Worm (Caenorhabditis elegans) whole organism, L1 larva: ENCODE measurements around the gene Y50E8A.1.

Source experiments
- C04F5.9 ChIP-seq: sonication (generic microtip); optimal IDR thresholded peaks from 2 replicates; lab custom pipeline; 2016; ENCODE audit warnings: missing genetic modification characterization, missing compliant biosample characterization
- F16B12.6 ChIP-seq: fragments of 150-350 bp; optimal IDR thresholded peaks from 2 replicates; lab custom pipeline; 2014; ENCODE audit warnings: missing biosample characterization, missing genetic modification characterization
- alr-1 ChIP-seq: fragments of 200-800 bp; sonication (Bioruptor generic); optimal IDR thresholded peaks from 2 replicates; lab custom pipeline; 2018; ENCODE audit warnings: borderline replicate concordance, mild to moderate bottlenecking, missing genetic modification characterization, missing compliant biosample characterization
- aly-2 ChIP-seq: fragments of 150-350 bp; optimal IDR thresholded peaks from 2 replicates; lab custom pipeline; 2014; ENCODE audit warnings: missing biosample characterization, missing genetic modification characterization
- ama-1 ChIP-seq: fragments of 150-350 bp; optimal IDR thresholded peaks from 2 replicates; lab custom pipeline; 2014
- ceh-8 ChIP-seq: fragments of 200-800 bp; sonication (Bioruptor generic); optimal IDR thresholded peaks from 2 replicates; lab custom pipeline; 2018; ENCODE audit warnings: mild to moderate bottlenecking, missing genetic modification characterization, moderate library complexity, missing compliant biosample characterization
- ceh-88 ChIP-seq: fragments of 200-800 bp; sonication (Bioruptor generic); IDR thresholded peaks from 2 replicates; pipeline ENCODE4 v1.3.6; 2022; ENCODE audit warnings: missing genetic modification characterization, missing compliant biosample characterization
- efl-3 ChIP-seq: fragments of 200-800 bp; sonication (Bioruptor generic); optimal IDR thresholded peaks from 2 replicates; lab custom pipeline; 2018; ENCODE audit warnings: mild to moderate bottlenecking, missing genetic modification characterization, missing compliant biosample characterization
- egl-27 ChIP-seq, 2 experiments: fragments of 150-350 bp in 1 of 2; sonication (generic microtip); optimal IDR thresholded peaks; 3 replicates each; lab custom pipeline; 2017 to 2018; ENCODE audit warnings: missing biosample characterization in 2 of 2, missing genetic modification characterization in 2 of 2, missing genetic modification reagents in 2 of 2
- elt-3 ChIP-seq, 6 experiments: fragments of 150-350 bp in 1 of 6; sonication (generic microtip); optimal IDR thresholded peaks; 2 replicates each; lab custom pipeline; 2017 to 2018; ENCODE audit warnings: missing biosample characterization in 6 of 6, missing genetic modification characterization in 6 of 6, inconsistent platforms in 1 of 6
- hpl-2 ChIP-seq: fragments of 150-350 bp; optimal IDR thresholded peaks from 2 replicates; lab custom pipeline; 2014; ENCODE audit warnings: missing biosample characterization, missing genetic modification reagents, missing genetic modification characterization
- irx-1 ChIP-seq: sonication (generic microtip); optimal IDR thresholded peaks from 2 replicates; lab custom pipeline; 2016; ENCODE audit warnings: missing genetic modification characterization, missing compliant biosample characterization
- jun-1 ChIP-seq: fragments of 150-350 bp; optimal IDR thresholded peaks from 2 replicates; lab custom pipeline; 2014; ENCODE audit warnings: missing biosample characterization, missing genetic modification reagents, missing genetic modification characterization
- lin-13 ChIP-seq: fragments of 150-350 bp; optimal IDR thresholded peaks from 2 replicates; lab custom pipeline; 2014; ENCODE audit warnings: missing biosample characterization, missing genetic modification reagents, missing genetic modification characterization
- lin-14 ChIP-seq: fragments of 200-800 bp; sonication (Bioruptor generic); optimal IDR thresholded peaks from 2 replicates; lab custom pipeline; 2018; ENCODE audit warnings: mild to moderate bottlenecking, missing genetic modification characterization, moderate library complexity, missing compliant biosample characterization
- lin-15B ChIP-seq: fragments of 150-350 bp; sonication (generic microtip); optimal IDR thresholded peaks from 3 replicates; lab custom pipeline; 2014; ENCODE audit warnings: missing biosample characterization, missing genetic modification characterization
- lin-35 ChIP-seq, 2 experiments: fragments of 150-350 bp; optimal IDR thresholded peaks; 2 replicates each; lab custom pipeline; 2014; ENCODE audit warnings: missing biosample characterization in 2 of 2, missing genetic modification characterization in 2 of 2, missing genetic modification reagents in 2 of 2
- lsy-2 ChIP-seq, 2 experiments: fragments of 150-350 bp; optimal IDR thresholded peaks; 2 replicates each; lab custom pipeline; 2014; ENCODE audit warnings: missing biosample characterization in 2 of 2, missing genetic modification characterization in 2 of 2
- mab-9 ChIP-seq: fragments of 200-800 bp; sonication (Bioruptor generic); IDR thresholded peaks from 2 replicates; pipeline ENCODE4 v1.3.6; 2022; ENCODE audit warnings: missing genetic modification reagents, missing genetic modification characterization, missing compliant biosample characterization
- mef-2 ChIP-seq: fragments of 150-350 bp; optimal IDR thresholded peaks from 2 replicates; lab custom pipeline; 2014; ENCODE audit warnings: missing biosample characterization, missing genetic modification characterization
- nhr-28 ChIP-seq: fragments of 150-350 bp; optimal IDR thresholded peaks from 2 replicates; lab custom pipeline; 2014; ENCODE audit warnings: missing biosample characterization, missing genetic modification characterization
- nhr-71 ChIP-seq: sonication (generic microtip); optimal IDR thresholded peaks from 2 replicates; lab custom pipeline; 2016; ENCODE audit warnings: mild to moderate bottlenecking, missing genetic modification characterization, moderate library complexity, missing compliant biosample characterization
- nhr-90 ChIP-seq: sonication (generic microtip); optimal IDR thresholded peaks from 2 replicates; lab custom pipeline; 2016; ENCODE audit warnings: mild to moderate bottlenecking, missing genetic modification characterization, missing compliant biosample characterization; ENCODE audit not compliant: poor library complexity
- pax-3 ChIP-seq: fragments of 200-800 bp; sonication (Bioruptor generic); optimal IDR thresholded peaks from 2 replicates; lab custom pipeline; 2018; ENCODE audit warnings: mild to moderate bottlenecking, missing genetic modification characterization, moderate library complexity, missing compliant biosample characterization
- rnt-1 ChIP-seq: sonication (generic microtip); optimal IDR thresholded peaks from 2 replicates; lab custom pipeline; 2016; ENCODE audit warnings: mild to moderate bottlenecking, missing genetic modification characterization, moderate library complexity, missing compliant biosample characterization
- snpc-4 ChIP-seq: fragments of 150-350 bp; optimal IDR thresholded peaks from 2 replicates; lab custom pipeline; 2014; ENCODE audit warnings: missing biosample characterization, missing genetic modification characterization
- tbx-2 ChIP-seq: sonication (generic microtip); optimal IDR thresholded peaks from 2 replicates; lab custom pipeline; 2016; ENCODE audit warnings: missing genetic modification characterization, missing compliant biosample characterization
- tlp-1 ChIP-seq: fragments of 150-350 bp; optimal IDR thresholded peaks from 2 replicates; lab custom pipeline; 2014; ENCODE audit warnings: missing biosample characterization, missing genetic modification characterization
- unc-130 ChIP-seq: fragments of 150-350 bp; optimal IDR thresholded peaks from 2 replicates; lab custom pipeline; 2017; ENCODE audit warnings: missing biosample characterization, missing genetic modification characterization, inconsistent platforms
- unc-86 ChIP-seq: sonication (generic microtip); optimal IDR thresholded peaks from 2 replicates; lab custom pipeline; 2016; ENCODE audit warnings: missing genetic modification characterization, missing compliant biosample characterization
- vab-15 ChIP-seq: sonication (generic microtip); optimal IDR thresholded peaks from 2 replicates; lab custom pipeline; 2017; ENCODE audit warnings: missing genotype, mild to moderate bottlenecking, missing genetic modification characterization, missing compliant biosample characterization
- zip-4 ChIP-seq: fragments of 200-800 bp; sonication (Bioruptor generic); optimal IDR thresholded peaks from 2 replicates; lab custom pipeline; 2018; ENCODE audit warnings: mild to moderate bottlenecking, missing genetic modification characterization, moderate library complexity, missing compliant biosample characterization
- ztf-11 ChIP-seq, 2 experiments: sonication (generic microtip); optimal IDR thresholded peaks; 2 replicates each; lab custom pipeline; 2016 to 2017; ENCODE audit warnings: missing genetic modification characterization in 2 of 2, missing biosample characterization in 1 of 2, missing compliant biosample characterization in 1 of 2
- ztf-4 ChIP-seq: fragments of 150-350 bp; optimal IDR thresholded peaks from 2 replicates; lab custom pipeline; 2014; ENCODE audit warnings: missing biosample characterization, missing genetic modification characterization

Y50E8A.1 gene

DNA sequence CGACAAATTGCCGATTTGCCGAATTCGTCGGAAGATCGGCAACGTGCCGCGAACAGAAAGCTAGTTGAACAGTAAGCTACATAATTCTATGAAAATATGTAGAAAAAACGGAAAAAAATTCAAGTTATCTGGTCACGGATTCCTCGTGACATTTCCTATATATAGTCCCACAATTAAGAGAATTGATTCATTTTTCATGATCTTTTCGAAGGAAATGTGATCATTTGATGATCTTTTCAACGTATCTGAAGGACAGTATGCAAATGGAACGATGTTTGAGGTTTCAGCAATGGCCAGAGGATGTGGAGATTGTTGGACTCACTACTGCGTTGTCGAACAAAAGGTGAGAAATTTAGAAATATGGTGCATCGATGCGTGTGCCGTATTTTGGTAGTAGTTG, 18.7 kb upstream of the Y50E8A.1 start, which contains the start of gene R08A2.9:
Gene R08A2.9, plus strand, starts transcription at position 301 of the 400 bp plus-strand sequence.
- TF ChIP-seq elt-3 (tag; optimal IDR thresholded peaks at IDR 0.05; lab: Kevin White, UChicago) (no peak), unc-86 (no peak), jun-1 (no peak), hpl-2 (GFP tag; lab: Kevin White, UChicago) (no peak), efl-3 (GFP tag; lab: Kevin White, UChicago) (no peak), ztf-11 (tag; optimal IDR thresholded peaks at IDR 0.05; lab: Kevin White, UChicago) (no peak), mab-9 (GFP tag; lab: Robert Waterston, UW) (no peak), snpc-4 (tag; lab: Kevin White, UChicago) (no peak), ceh-8 (GFP tag; lab: Kevin White, UChicago) (no peak), lin-14 (GFP tag; lab: Kevin White, UChicago) (no peak), nhr-71 (tag; lab: Kevin White, UChicago) (no peak), irx-1 (tag; lab: Kevin White, UChicago) (no peak), mef-2 (tag; lab: Kevin White, UChicago) (no peak), ztf-4 (tag; lab: Kevin White, UChicago) (no peak), lin-35 (GFP tag; optimal IDR thresholded peaks at IDR 0.05; lab: Kevin White, UChicago) (no peak), zip-4 (GFP tag; lab: Kevin White, UChicago) (no peak)
- TF ChIP-seq, all 84 proteins: peak for 0

DNA sequence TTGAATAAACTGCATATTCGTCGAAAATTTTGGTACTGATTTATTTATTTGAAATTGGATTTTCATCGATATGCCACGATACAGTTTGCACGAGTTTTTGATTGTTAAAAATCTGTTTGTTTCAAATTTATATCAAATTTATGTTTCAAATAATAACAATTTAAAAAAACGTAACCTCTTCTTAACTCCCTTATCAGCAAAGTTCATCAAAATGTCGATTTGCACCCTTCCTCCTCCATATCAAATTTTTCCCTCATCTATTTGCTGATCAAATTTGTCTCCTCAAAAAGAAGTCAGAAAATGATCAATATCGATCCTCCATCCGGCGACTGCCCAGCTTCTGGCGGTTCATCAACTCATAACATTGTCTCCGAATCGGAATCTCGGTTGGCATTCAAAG, 15.6 kb upstream of the Y50E8A.1 start, which contains the start of gene ssp-33:
Gene ssp-33, plus strand, starts transcription at position 301 of the 400 bp plus-strand sequence.
- TF ChIP-seq alr-1 (tag; lab: Kevin White, UChicago) (no peak), aly-2 (tag; lab: Kevin White, UChicago) (no peak), lsy-2 (tag; optimal IDR thresholded peaks at IDR 0.05; lab: Kevin White, UChicago) (no peak), nhr-90 (tag; lab: Kevin White, UChicago) (no peak), unc-130 (tag; lab: Kevin White, UChicago) (no peak), F16B12.6 (no peak)

DNA sequence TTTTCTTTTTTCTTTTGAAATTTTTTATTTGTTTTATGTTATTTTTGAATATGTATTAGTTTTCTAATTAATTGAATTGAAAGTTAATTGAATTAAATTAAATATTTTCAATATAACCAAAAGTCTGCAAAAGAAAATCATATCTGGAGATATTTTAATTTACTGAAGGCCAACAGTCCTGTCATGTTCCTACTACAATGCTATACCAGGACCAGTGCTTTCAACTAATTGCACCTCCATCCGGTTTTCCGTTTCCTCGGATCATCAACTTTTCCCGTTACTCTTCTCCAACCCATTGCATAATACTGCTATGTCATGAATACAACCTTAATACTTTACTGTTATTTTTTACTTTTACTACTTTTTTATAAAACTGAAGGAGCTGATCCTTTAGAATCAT, 14.4 kb upstream of the Y50E8A.1 start, which contains the start of gene R08A2.5:
Gene R08A2.5, plus strand, starts transcription at position 301 of the 400 bp plus-strand sequence.
- TF ChIP-seq rnt-1 (tag; lab: Kevin White, UChicago) (no peak), egl-27 (tag; optimal IDR thresholded peaks at IDR 0.05; lab: Kevin White, UChicago) (no peak), elt-3 (tag; optimal IDR thresholded peaks at IDR 0.05; lab: Kevin White, UChicago) (no peak), tbx-2 (tag; lab: Kevin White, UChicago) (no peak), lin-14 (GFP tag; lab: Kevin White, UChicago) (no peak), mef-2 (tag; lab: Kevin White, UChicago) (no peak), lin-15B (tag; lab: Kevin White, UChicago) (no peak), F16B12.6 (no peak), lsy-2 (tag; optimal IDR thresholded peaks at IDR 0.05; lab: Kevin White, UChicago) (no peak), zip-4 (GFP tag; lab: Kevin White, UChicago) (no peak), lin-13 (GFP tag; lab: Kevin White, UChicago) (no peak)

ce11 chrV:14715608-14716007, 11.1 kb upstream of the Y50E8A.1 start, which contains the start of gene R08A2.2:
R08A2.2 (minus strand) TSS chrV:14715708.
- TF ChIP-seq lin-13 (GFP tag; lab: Kevin White, UChicago) (no peak), nhr-28 (tag; lab: Kevin White, UChicago) (no peak), ceh-88 (no peak), pax-3 (tag; lab: Kevin White, UChicago) (no peak), ama-1 (lab: Kevin White, UChicago) (no peak), vab-15 (tag; lab: Kevin White, UChicago) (no peak), tlp-1 (tag; lab: Kevin White, UChicago) (no peak), C04F5.9 (no peak)
